Worm (Caenorhabditis elegans): Measurements from ENCODE around the gene Y43F8B.7.

Gene Y43F8B.7

DNA sequence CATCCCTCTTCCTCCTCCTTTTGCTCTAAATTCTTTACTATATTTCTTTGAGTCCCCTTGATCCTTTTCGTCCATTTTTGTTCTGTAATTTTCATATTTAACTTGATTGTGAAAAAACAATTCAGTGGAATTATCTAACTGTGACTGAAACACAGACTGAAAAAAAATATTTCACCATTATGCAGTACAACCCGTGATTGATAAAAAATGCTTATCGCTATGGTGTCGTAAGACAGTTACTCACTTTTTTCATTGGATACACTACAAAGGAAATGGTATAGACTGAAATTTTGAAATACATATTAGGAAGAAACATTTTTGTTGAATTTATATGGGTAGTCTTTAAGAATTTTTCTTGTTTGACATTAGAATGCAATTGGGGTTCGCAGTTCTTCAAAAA, 23.0 kb upstream of the Y43F8B.7 start, which contains the start of gene Y43F8B.23:
Gene Y43F8B.23 (minus strand): TSS at position 75 of the 400 bp plus-strand sequence.
- TF ChIP-seq unc-42 (tag; optimal IDR thresholded peaks at IDR 0.05): no peak
- no peak for TF ChIP-seq npax-4 (tag; optimal IDR thresholded peaks at IDR 0.05)
- no peak for TF ChIP-seq hlh-15 (tag; optimal IDR thresholded peaks at IDR 0.05)
- no peak for TF ChIP-seq ama-1 (optimal IDR thresholded peaks at IDR 0.05)
- TF ChIP-seq ceh-34 (tag; optimal IDR thresholded peaks at IDR 0.05): no peak
- TF ChIP-seq eyg-1 (tag; optimal IDR thresholded peaks at IDR 0.05): no peak
- no peak for TF ChIP-seq pha-2 (tag; optimal IDR thresholded peaks at IDR 0.05)
- no peak for TF ChIP-seq fkh-10 (GFP tag; optimal IDR thresholded peaks at IDR 0.05)
- TF ChIP-seq zip-5 (tag; optimal IDR thresholded peaks at IDR 0.05): no peak
- TF ChIP-seq nhr-11 (tag; optimal IDR thresholded peaks at IDR 0.05): no peak
- no peak for TF ChIP-seq pax-1 (tag; optimal IDR thresholded peaks at IDR 0.05)
- TF ChIP-seq che-1 (tag; optimal IDR thresholded peaks at IDR 0.05): no peak
- TF ChIP-seq Y22D7AL.16 (tag; optimal IDR thresholded peaks at IDR 0.05): no peak
- TF ChIP-seq pag-3 (tag; optimal IDR thresholded peaks at IDR 0.05; ENCODE audit: borderline replicate concordance): no peak
- no peak for TF ChIP-seq elt-4 (tag; optimal IDR thresholded peaks at IDR 0.05)
- no peak for TF ChIP-seq nhr-232 (tag; optimal IDR thresholded peaks at IDR 0.05)

DNA sequence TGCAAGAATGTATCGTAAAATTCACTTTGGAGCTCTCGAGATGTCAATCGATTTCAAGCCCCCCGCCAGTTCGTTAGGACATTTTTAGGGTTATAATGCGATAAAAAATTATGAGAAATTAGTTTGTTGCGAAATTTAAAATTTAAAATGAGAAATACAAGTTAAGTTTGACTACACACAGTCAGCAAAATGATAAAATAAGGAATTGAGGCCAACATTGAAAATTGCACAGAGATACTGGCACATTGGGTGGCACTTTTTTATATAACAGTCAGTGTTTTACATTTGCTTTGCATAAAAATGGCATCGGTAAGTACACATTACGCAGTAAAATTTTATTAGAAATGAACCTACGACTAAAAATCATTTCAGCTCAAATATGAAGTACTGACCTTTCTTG, 22.5 kb upstream of the Y43F8B.7 start, which contains the start of gene Y43F8B.12:
Gene Y43F8B.12 (plus strand): TSS at position 301 of the 400 bp plus-strand sequence.
- no peak for TF ChIP-seq sdc-2 (tag; optimal IDR thresholded peaks at IDR 0.05)
- no peak for TF ChIP-seq lin-11 (tag; optimal IDR thresholded peaks at IDR 0.05)

DNA sequence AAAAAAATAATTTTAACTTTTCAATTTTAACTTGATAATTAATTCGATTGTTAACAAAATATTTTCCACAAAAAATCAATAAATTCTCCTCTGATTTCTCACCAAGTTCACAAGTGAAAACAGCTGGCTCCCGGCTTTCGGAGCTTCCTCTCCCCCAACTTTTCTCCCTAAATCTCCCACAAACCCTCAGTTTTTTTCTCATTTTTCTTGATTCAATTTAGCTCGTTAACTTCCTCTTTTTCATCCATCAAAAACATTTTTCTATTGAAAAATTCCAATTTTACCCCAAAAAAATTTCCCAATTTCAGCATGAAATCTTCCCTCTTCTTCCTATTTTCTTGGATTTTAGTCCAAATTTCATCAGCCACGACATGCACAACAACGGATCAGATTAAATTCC, 20.2 kb upstream of the Y43F8B.7 start, which contains the start of gene Y43F8B.11:
Gene Y43F8B.11 (plus strand): TSS at position 301 of the 400 bp plus-strand sequence.
- no peak for TF ChIP-seq syd-9 (tag; optimal IDR thresholded peaks at IDR 0.05)
- TF ChIP-seq ets-4 (tag; optimal IDR thresholded peaks at IDR 0.05): no peak
- TF ChIP-seq hlh-15 (tag; optimal IDR thresholded peaks at IDR 0.05): no peak
- TF ChIP-seq unc-86 (tag; optimal IDR thresholded peaks at IDR 0.05): no peak
- no peak for TF ChIP-seq C38D4.7 (GFP tag; optimal IDR thresholded peaks at IDR 0.05)
- TF ChIP-seq che-1 (tag; optimal IDR thresholded peaks at IDR 0.05): no peak
- no peak for TF ChIP-seq odd-2 (tag; optimal IDR thresholded peaks at IDR 0.05)
- no peak for TF ChIP-seq K09A11.1 (tag; optimal IDR thresholded peaks at IDR 0.05; ENCODE audit: insufficient read depth)
- no peak for TF ChIP-seq ref-2 (tag; optimal IDR thresholded peaks at IDR 0.05)
- no peak for TF ChIP-seq ceh-30 (tag; optimal IDR thresholded peaks at IDR 0.05)
- no peak for TF ChIP-seq ceh-22 (tag; optimal IDR thresholded peaks at IDR 0.05)
- TF ChIP-seq Y22D7AL.16 (tag; optimal IDR thresholded peaks at IDR 0.05): no peak
- no peak for TF ChIP-seq ceh-18 (tag; optimal IDR thresholded peaks at IDR 0.05)
- no peak for TF ChIP-seq fax-1 (tag; optimal IDR thresholded peaks at IDR 0.05)

DNA sequence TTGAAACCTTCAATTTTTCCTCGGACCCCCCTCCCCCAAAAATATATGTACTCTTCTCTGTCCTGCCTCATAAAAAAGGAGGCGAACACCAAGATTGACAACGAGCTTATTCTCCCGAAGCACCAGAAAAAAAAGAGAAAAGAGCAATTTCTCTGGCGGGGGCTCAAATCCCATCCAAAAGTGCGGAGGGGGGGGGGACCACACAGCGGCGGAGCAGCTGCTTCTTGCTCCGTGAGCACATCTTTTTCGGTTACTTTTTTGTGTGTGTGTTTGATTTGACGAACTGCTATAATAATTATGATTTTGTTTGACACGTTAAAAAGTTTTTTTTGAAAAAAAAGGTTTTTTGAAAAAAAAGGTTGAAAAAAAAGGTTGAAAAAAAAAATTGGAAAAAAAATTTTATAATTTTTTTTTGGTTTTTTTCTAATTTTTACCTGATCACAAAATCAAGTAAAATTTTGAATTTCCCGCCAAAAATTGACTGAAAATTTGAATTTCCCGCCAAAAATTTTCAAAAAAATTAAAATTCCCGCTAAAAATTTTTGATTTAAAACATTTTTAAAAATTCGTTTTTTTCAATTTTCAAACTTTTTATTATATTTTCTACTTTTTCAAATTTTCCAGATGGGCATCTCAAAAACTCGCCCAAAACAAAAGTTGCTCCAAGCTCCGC, 16.6 kb upstream of the Y43F8B.7 start, which contains the start of gene Y43F8B.10:
Gene Y43F8B.10 (plus strand): TSS at position 623 of the 673 bp plus-strand sequence.
- TF ChIP-seq ceh-24 (tag; optimal IDR thresholded peaks at IDR 0.05): no peak
- no peak for TF ChIP-seq fax-1 (tag; optimal IDR thresholded peaks at IDR 0.05)

DNA sequence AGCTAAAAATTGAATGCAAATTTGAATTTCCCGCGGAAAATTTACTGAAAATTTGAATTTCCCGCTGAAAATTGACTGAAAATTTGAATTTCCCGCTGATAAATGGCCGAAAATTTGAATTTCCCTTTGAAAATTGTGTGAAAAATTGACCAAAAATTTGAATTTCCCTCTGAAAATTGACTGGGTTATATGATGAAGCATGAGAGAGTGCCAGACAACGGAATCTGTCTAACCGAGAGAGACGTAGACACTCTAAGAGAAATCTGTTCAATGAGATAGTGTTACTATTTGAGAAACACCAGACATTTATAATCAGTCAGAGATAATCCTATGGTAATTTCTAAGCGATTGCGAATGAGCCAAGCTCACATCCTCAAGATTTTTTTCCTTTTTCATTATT, 13.3 kb upstream of the Y43F8B.7 start:
- TF ChIP-seq unc-86 (tag; optimal IDR thresholded peaks at IDR 0.05) (no peak), hlh-6 (tag; optimal IDR thresholded peaks at IDR 0.05) (no peak), ceh-31 (tag; optimal IDR thresholded peaks at IDR 0.05) (no peak), ztf-16 (tag; optimal IDR thresholded peaks at IDR 0.05) (no peak), ref-2 (tag; optimal IDR thresholded peaks at IDR 0.05) (no peak), sdc-2 (tag; optimal IDR thresholded peaks at IDR 0.05) (no peak), F13H6.1 (tag; optimal IDR thresholded peaks at IDR 0.05) (no peak), madf-2 (tag; optimal IDR thresholded peaks at IDR 0.05) (no peak), pha-2 (tag; optimal IDR thresholded peaks at IDR 0.05) (no peak), pros-1 (tag; optimal IDR thresholded peaks at IDR 0.05) (no peak), rnt-1 (tag; optimal IDR thresholded peaks at IDR 0.05) (no peak), ceh-24 (tag; optimal IDR thresholded peaks at IDR 0.05) (no peak), ceh-34 (tag; optimal IDR thresholded peaks at IDR 0.05) (no peak), ttx-3 (tag; optimal IDR thresholded peaks at IDR 0.05) (no peak), Y22D7AL.16 (tag; optimal IDR thresholded peaks at IDR 0.05) (no peak), ceh-30 (tag; optimal IDR thresholded peaks at IDR 0.05) (no peak), gmeb-2 (tag; optimal IDR thresholded peaks at IDR 0.05) (no peak), ceh-9 (tag; optimal IDR thresholded peaks at IDR 0.05) (no peak)

Measured in whole organism, late embryonic.